Worm (Caenorhabditis elegans) whole organism, L2 larva: ENCODE measurements around the gene madf-5.
A peak's percentile ranks its signal among the peaks of the same experiment; 100 is the strongest.

Experiments
- C34F6.9 ChIP-seq: fragments of 150-350 bp; optimal IDR thresholded peaks from 2 replicates; lab custom pipeline; 2014; ENCODE audit warnings: missing biosample characterization, missing genetic modification characterization
- F13H6.1 ChIP-seq: sonication (generic microtip); optimal IDR thresholded peaks from 2 replicates; lab custom pipeline; 2016; ENCODE audit warnings: missing genetic modification characterization, missing compliant biosample characterization
- R02D3.7 ChIP-seq: fragments of 150-350 bp; optimal IDR thresholded peaks from 2 replicates; lab custom pipeline; 2014; ENCODE audit warnings: missing biosample characterization, missing genetic modification characterization
- Y55F3AM.14 ChIP-seq: fragments of 200-800 bp; sonication (Bioruptor generic); optimal IDR thresholded peaks from 2 replicates; lab custom pipeline; 2018; ENCODE audit warnings: mild to moderate bottlenecking, missing genetic modification characterization, missing compliant biosample characterization
- alr-1 ChIP-seq: fragments of 150-350 bp; optimal IDR thresholded peaks from 2 replicates; lab custom pipeline; 2014; ENCODE audit warnings: missing biosample characterization, missing genetic modification characterization
- aly-2 ChIP-seq: fragments of 150-350 bp; optimal IDR thresholded peaks from 2 replicates; lab custom pipeline; 2014; ENCODE audit warnings: missing biosample characterization, missing genetic modification characterization
- ama-1 ChIP-seq: fragments of 150-350 bp; optimal IDR thresholded peaks from 2 replicates; lab custom pipeline; 2018; ENCODE audit warnings: inconsistent platforms
- ceh-16 ChIP-seq: fragments of 150-350 bp; optimal IDR thresholded peaks from 2 replicates; lab custom pipeline; 2014; ENCODE audit warnings: missing biosample characterization, missing genetic modification characterization
- crh-2 ChIP-seq: sonication (generic microtip); optimal IDR thresholded peaks from 2 replicates; lab custom pipeline; 2017; ENCODE audit warnings: missing biosample characterization, missing genetic modification characterization
- egl-27 ChIP-seq: sonication (generic microtip); optimal IDR thresholded peaks from 3 replicates; lab custom pipeline; 2017; ENCODE audit warnings: missing biosample characterization, missing genetic modification reagents, missing genetic modification characterization
- elt-1 ChIP-seq: fragments of 150-350 bp; optimal IDR thresholded peaks from 2 replicates; lab custom pipeline; 2014; ENCODE audit warnings: missing biosample characterization, missing genetic modification characterization
- fos-1 ChIP-seq: fragments of 150-350 bp; optimal IDR thresholded peaks from 2 replicates; lab custom pipeline; 2014; ENCODE audit warnings: missing biosample characterization, missing genetic modification characterization
- gmeb-1 ChIP-seq: fragments of 150-350 bp; optimal IDR thresholded peaks from 2 replicates; lab custom pipeline; 2014; ENCODE audit warnings: missing biosample characterization, missing genetic modification characterization
- lin-11 ChIP-seq: fragments of 150-350 bp; sonication (generic microtip); optimal IDR thresholded peaks from 2 replicates; lab custom pipeline; 2014; ENCODE audit warnings: missing biosample characterization, missing genetic modification characterization, inconsistent platforms, mixed read lengths
- lin-13 ChIP-seq: fragments of 150-350 bp; optimal IDR thresholded peaks from 2 replicates; lab custom pipeline; 2014; ENCODE audit warnings: missing biosample characterization, missing genetic modification reagents, missing genetic modification characterization
- lsy-2 ChIP-seq, 2 experiments: fragments of 150-350 bp in 1 of 2; sonication (generic microtip) in 1 of 2; optimal IDR thresholded peaks; 2 replicates each; lab custom pipeline; 2014 to 2017; ENCODE audit warnings: missing biosample characterization in 2 of 2, missing genetic modification characterization in 2 of 2
- mab-5 ChIP-seq: fragments of 150-350 bp; optimal IDR thresholded peaks from 2 replicates; lab custom pipeline; 2014; ENCODE audit warnings: missing biosample characterization, missing genetic modification characterization
- mbf-1 ChIP-seq: sonication (generic microtip); optimal IDR thresholded peaks from 2 replicates; lab custom pipeline; 2017; ENCODE audit warnings: missing biosample characterization, missing genetic modification characterization
- mdl-1 ChIP-seq, 2 experiments: fragments of 150-350 bp in 1 of 2; sonication (generic microtip) in 1 of 2; optimal IDR thresholded peaks; 2 replicates each; lab custom pipeline; 2017; ENCODE audit warnings: missing biosample characterization in 2 of 2, missing genetic modification characterization in 2 of 2
- nhr-10 ChIP-seq: sonication (generic microtip); optimal IDR thresholded peaks from 2 replicates; lab custom pipeline; 2017; ENCODE audit warnings: missing biosample characterization, missing genetic modification characterization
- nhr-11 ChIP-seq: fragments of 150-350 bp; optimal IDR thresholded peaks from 2 replicates; lab custom pipeline; 2014; ENCODE audit warnings: missing biosample characterization, missing genetic modification characterization
- nhr-129 ChIP-seq: fragments of 150-350 bp; optimal IDR thresholded peaks from 2 replicates; lab custom pipeline; 2014; ENCODE audit warnings: missing biosample characterization, missing genetic modification characterization
- nhr-21 ChIP-seq: fragments of 150-350 bp; optimal IDR thresholded peaks from 2 replicates; lab custom pipeline; 2014; ENCODE audit warnings: missing biosample characterization, missing genetic modification characterization
- nhr-23 ChIP-seq: fragments of 150-350 bp; optimal IDR thresholded peaks from 2 replicates; lab custom pipeline; 2014; ENCODE audit warnings: missing biosample characterization, missing genetic modification reagents, missing genetic modification characterization
- nhr-237 ChIP-seq: fragments of 150-350 bp; optimal IDR thresholded peaks from 2 replicates; lab custom pipeline; 2014; ENCODE audit warnings: missing biosample characterization, missing genetic modification characterization
- nhr-25 ChIP-seq: fragments of 150-350 bp; sonication (generic microtip); optimal IDR thresholded peaks from 3 replicates; lab custom pipeline; 2014; ENCODE audit warnings: missing biosample characterization, missing genetic modification characterization
- nhr-6 ChIP-seq: fragments of 150-350 bp; optimal IDR thresholded peaks from 2 replicates; lab custom pipeline; 2014; ENCODE audit warnings: missing biosample characterization, missing genetic modification characterization
- nhr-77 ChIP-seq: fragments of 150-350 bp; optimal IDR thresholded peaks from 2 replicates; lab custom pipeline; 2014; ENCODE audit warnings: missing biosample characterization, missing genetic modification characterization
- peb-1 ChIP-seq: fragments of 150-350 bp; optimal IDR thresholded peaks from 2 replicates; lab custom pipeline; 2014; ENCODE audit warnings: missing biosample characterization, missing genetic modification characterization
- sem-4 ChIP-seq: fragments of 150-350 bp; optimal IDR thresholded peaks from 2 replicates; lab custom pipeline; 2014; ENCODE audit warnings: missing biosample characterization, missing genetic modification reagents, missing genetic modification characterization
- skn-1 ChIP-seq: sonication (generic microtip); optimal IDR thresholded peaks from 2 replicates; lab custom pipeline; 2017; ENCODE audit warnings: missing biosample characterization, missing genetic modification characterization
- sma-3 ChIP-seq: sonication (generic microtip); optimal IDR thresholded peaks from 2 replicates; lab custom pipeline; 2016; ENCODE audit warnings: missing genetic modification reagents, missing genetic modification characterization, missing compliant biosample characterization
- snpc-4 ChIP-seq: fragments of 150-350 bp; optimal IDR thresholded peaks from 2 replicates; lab custom pipeline; 2014; ENCODE audit warnings: missing biosample characterization, missing genetic modification characterization
- unc-39 ChIP-seq: fragments of 150-350 bp; optimal IDR thresholded peaks from 2 replicates; lab custom pipeline; 2014; ENCODE audit warnings: missing biosample characterization, missing genetic modification characterization
- unc-55 ChIP-seq: fragments of 150-350 bp; sonication (generic microtip); optimal IDR thresholded peaks from 3 replicates; lab custom pipeline; 2014; ENCODE audit warnings: missing biosample characterization, missing genetic modification reagents, missing genetic modification characterization
- unc-62 ChIP-seq: fragments of 150-350 bp; optimal IDR thresholded peaks from 2 replicates; lab custom pipeline; 2014; ENCODE audit warnings: missing biosample characterization, missing genetic modification reagents, missing genetic modification characterization
- zag-1 ChIP-seq: fragments of 150-350 bp; optimal IDR thresholded peaks from 2 replicates; lab custom pipeline; 2014; ENCODE audit warnings: missing biosample characterization, missing genetic modification characterization
- ztf-1 ChIP-seq: fragments of 200-800 bp; sonication (Bioruptor generic); conservative IDR thresholded peaks from 2 replicates; pipeline ENCODE4 v1.3.6; 2022; ENCODE audit warnings: missing genetic modification characterization, missing compliant biosample characterization
- ztf-4 ChIP-seq: fragments of 150-350 bp; optimal IDR thresholded peaks from 2 replicates; lab custom pipeline; 2014; ENCODE audit warnings: missing biosample characterization, missing genetic modification characterization

madf-5 gene

DNA sequence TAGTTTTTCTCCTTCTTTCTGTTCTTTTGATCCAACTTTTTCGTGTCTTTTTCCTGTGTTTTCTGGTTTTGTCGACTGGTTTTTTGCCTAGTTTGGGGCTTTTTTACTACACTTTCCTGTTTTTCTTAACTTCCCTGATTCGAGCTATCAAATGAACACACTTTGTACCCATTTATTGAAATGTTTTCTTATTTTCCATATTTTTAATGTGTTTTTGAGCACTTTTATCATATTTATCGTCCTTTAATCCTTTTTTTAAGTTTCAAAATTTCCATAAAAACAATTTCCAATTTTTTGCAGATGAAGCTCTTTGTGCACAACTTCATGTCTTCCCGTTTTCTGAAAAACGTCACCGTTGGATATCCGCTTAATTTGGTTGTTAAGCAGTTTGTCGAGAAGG, 39.4 kb upstream of the madf-5 start, which contains the start of gene C04H5.1:
Gene C04H5.1 (plus strand): TSS at position 301 of the 400 bp plus-strand sequence.
- TF ChIP-seq nhr-23 (tag; lab: Kevin White, UChicago) = no peak

DNA sequence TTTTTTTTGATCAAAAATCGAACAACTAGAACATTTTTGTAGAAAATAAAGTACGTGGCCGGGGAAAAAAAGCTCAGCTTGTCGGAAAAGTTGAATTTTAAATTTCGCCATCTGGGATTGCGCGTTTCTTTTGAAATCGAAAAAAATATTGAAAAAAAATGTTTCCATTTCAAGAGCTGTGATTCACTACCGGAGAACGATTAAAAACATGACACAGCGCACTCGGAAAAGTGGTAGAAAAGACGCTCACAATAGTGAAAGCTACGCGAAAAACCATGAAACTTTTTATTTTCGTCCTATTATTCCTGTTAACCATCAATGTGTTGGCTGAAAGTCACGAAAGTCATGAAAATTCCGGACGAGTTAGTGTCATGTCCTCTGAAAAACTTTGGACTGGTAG, 35.7 kb upstream of the madf-5 start, which contains the start of the genes clec-147 and C04H5.7:
Gene clec-147 (minus strand): TSS at position 101 of the 400 bp plus-strand sequence.
Gene C04H5.7 (plus strand): TSS at position 219 of the 400 bp plus-strand sequence.
- no peak for TF ChIP-seq alr-1 (tag; lab: Kevin White, UChicago)
- no peak for TF ChIP-seq nhr-77
- TF ChIP-seq lsy-2 (tag; optimal IDR thresholded peaks at IDR 0.05; lab: Kevin White, UChicago) = no peak
- no peak for TF ChIP-seq nhr-23 (tag; lab: Kevin White, UChicago)
- TF ChIP-seq mdl-1 (tag; optimal IDR thresholded peaks at IDR 0.05; lab: Kevin White, UChicago) = no peak
- no peak for TF ChIP-seq aly-2
- no peak for TF ChIP-seq unc-62 (GFP tag; lab: Kevin White, UChicago)
- TF ChIP-seq unc-39 (tag; lab: Kevin White, UChicago) = no peak
- no peak for TF ChIP-seq F13H6.1 (tag; lab: Kevin White, UChicago)

DNA sequence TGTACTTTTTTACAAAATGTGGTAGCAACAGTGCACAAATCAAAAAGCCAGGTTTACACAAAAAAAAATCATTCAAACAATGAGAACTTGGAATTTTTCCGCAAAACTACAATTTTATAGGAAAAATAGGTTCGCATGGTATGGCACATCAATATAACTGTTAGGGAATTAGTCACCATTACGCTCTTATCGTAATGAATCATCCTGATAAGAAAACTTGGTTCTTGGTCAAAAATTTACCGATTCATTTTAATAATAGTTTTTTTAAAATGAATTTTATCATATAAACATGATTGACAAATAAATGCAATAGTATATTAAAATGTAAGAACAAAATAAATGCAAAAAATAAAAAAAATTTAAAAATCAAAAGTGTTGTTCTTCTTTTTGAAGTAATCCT, 32.9 kb upstream of the madf-5 start:
- TF ChIP-seq unc-39 (tag; lab: Kevin White, UChicago) (no peak), mab-5 (tag; lab: Kevin White, UChicago) (no peak), lin-13 (GFP tag; lab: Kevin White, UChicago) (no peak), nhr-23 (tag; lab: Kevin White, UChicago) (no peak), gmeb-1 (tag; lab: Kevin White, UChicago) (no peak), fos-1 (tag; lab: Kevin White, UChicago) (peak; percentile 84)

DNA sequence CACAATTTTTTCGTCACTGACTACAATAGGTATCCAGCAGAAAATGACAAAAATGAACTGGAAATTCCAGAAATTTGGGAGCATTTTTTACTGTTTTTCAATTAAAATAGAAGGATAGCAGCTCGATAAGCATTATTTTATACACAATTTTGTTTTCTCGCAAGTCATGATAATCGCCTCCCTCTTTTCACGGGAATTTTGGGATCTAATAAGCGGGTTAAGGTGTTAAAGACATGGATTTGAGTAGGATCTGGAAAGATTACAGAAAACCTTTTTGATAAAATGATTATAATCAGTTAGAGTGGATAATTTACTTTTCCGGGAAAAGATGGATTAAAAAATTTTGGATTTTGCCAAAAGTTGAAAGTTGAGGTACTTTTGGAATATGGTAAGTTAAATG, 24.7 kb upstream of the madf-5 start, which contains the start of gene gcy-29:
Gene gcy-29 (minus strand): TSS at position 101 of the 400 bp plus-strand sequence.
- TF ChIP-seq alr-1 (tag; lab: Kevin White, UChicago) = no peak
- TF ChIP-seq nhr-237 (tag; lab: Kevin White, UChicago) = no peak
- no peak for TF ChIP-seq peb-1
- TF ChIP-seq fos-1 (tag; lab: Kevin White, UChicago) = no peak
- no peak for TF ChIP-seq ztf-1
- TF ChIP-seq crh-2 (tag; lab: Kevin White, UChicago) = no peak
- no peak for TF ChIP-seq ztf-4 (tag; lab: Kevin White, UChicago)
- no peak for TF ChIP-seq mbf-1 (tag; lab: Kevin White, UChicago)
- no peak for TF ChIP-seq elt-1 (tag; lab: Kevin White, UChicago)
- no peak for TF ChIP-seq nhr-21 (tag; lab: Kevin White, UChicago)
- no peak for TF ChIP-seq skn-1 (tag; lab: Kevin White, UChicago)
- TF ChIP-seq ama-1 (lab: Kevin White, UChicago) = no peak
- TF ChIP-seq egl-27 (tag; lab: Kevin White, UChicago) = no peak
- TF ChIP-seq aly-2 = no peak
- TF ChIP-seq nhr-11 (tag; lab: Kevin White, UChicago) = no peak
- no peak for TF ChIP-seq unc-39 (tag; lab: Kevin White, UChicago)
- no peak for TF ChIP-seq C34F6.9 (tag; lab: Kevin White, UChicago)
- no peak for TF ChIP-seq zag-1 (tag; lab: Kevin White, UChicago)
- TF ChIP-seq nhr-10 = no peak
- TF ChIP-seq lin-11 (tag; lab: Kevin White, UChicago) = no peak
- TF ChIP-seq, all 48 proteins: peak for 0

DNA sequence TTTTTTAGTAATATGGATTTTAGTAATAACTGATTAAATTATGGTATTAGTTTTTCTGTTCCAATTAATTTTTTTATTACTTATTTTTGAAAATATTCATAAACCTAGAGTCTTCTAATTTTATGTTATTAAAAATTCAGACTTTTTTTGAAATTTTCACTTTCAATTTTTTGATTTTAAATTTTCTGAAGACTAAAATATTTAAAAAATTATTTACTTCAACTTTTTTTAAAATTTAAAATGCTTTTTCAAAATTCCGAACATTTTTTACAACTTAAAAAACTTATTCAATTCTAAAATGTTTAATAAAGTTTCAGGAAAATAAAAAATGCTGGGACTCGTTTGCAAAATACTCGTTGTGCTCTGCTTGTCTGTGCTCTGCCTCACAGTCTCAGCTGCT, 22.8 kb upstream of the madf-5 start, which contains the start of gene nlp-41:
Gene nlp-41 (plus strand): TSS at position 301 of the 400 bp plus-strand sequence.
- no peak for TF ChIP-seq zag-1 (tag; lab: Kevin White, UChicago)

DNA sequence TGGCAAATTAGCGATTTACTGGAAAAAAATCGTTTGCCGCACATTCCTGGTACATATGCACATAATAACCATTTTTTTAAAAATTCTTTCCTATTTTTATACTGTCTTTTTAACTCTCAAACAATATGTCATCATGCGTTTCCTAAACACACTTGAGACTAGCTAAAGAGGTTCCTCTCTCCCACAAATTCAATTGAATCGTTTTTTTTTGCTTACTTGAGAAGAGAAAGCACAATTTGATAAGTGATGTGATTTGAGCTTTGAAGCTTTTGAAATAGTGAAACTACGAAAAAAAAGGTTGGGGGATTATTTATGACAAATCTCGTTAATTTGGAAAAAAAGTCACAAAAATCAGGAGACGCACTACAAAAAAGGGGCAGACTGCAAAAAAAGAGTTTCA, 18.4 kb upstream of the madf-5 start:
- TF ChIP-seq ceh-16 (tag; lab: Kevin White, UChicago) (no peak), mdl-1 (tag; optimal IDR thresholded peaks at IDR 0.05; lab: Kevin White, UChicago) (no peak)

DNA sequence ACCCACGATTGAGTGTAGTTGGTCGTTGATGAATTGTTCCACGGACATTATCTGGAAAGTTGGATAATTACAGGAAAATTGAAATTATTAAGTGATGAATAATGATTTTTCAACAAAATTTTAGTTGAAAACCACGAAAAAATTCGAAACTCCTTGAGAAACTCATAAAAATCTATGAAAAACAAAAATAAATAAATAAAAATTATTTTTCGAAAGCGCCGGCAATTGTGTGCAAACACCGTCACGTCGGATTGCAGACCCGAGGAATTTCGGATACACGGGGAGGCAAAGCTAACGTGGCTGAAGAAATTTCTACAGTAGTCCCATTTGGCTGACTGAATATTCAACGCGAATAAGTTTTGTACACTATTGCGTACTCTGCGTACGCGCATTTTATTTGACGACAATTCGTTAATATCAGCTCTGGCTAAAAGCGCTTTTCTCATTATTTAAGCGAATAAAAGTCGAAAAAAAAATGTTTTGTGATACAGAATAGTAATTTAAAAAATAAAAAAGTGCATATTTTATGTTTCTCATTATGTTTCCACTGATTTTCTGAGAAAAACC, 11.8 kb upstream of the madf-5 start, which contains the start of gene mog-4:
Gene mog-4 (minus strand): TSS at position 51 of the 567 bp plus-strand sequence.
- peak; percentile 87 for TF ChIP-seq crh-2 (tag; lab: Kevin White, UChicago)
- TF ChIP-seq gmeb-1 (tag; lab: Kevin White, UChicago) = peak; percentile 81
- peak in 1 of 2 experiments; percentile 80 for TF ChIP-seq mdl-1 (tag; optimal IDR thresholded peaks at IDR 0.05; lab: Kevin White, UChicago)
- TF ChIP-seq C34F6.9 (tag; lab: Kevin White, UChicago) = peak; percentile 85
- TF ChIP-seq unc-55 (GFP tag; lab: Kevin White, UChicago) = peak; percentile 84
- TF ChIP-seq R02D3.7 (tag; lab: Kevin White, UChicago) = peak; percentile 21
- TF ChIP-seq nhr-6 (tag; lab: Kevin White, UChicago) = peak; percentile 73
- TF ChIP-seq sma-3 (GFP tag; lab: Kevin White, UChicago) = peak; percentile 99
- peak; percentile 17 for TF ChIP-seq sem-4 (tag; lab: Kevin White, UChicago)
- peak; percentile 96 to 99 for TF ChIP-seq lsy-2 (tag; optimal IDR thresholded peaks at IDR 0.05; lab: Kevin White, UChicago)
- TF ChIP-seq nhr-77 = peak; percentile 92
- TF ChIP-seq Y55F3AM.14 (GFP tag; lab: Kevin White, UChicago) = peak; percentile 87
- TF ChIP-seq lin-13 (GFP tag; lab: Kevin White, UChicago) = peak; percentile 92
- TF ChIP-seq nhr-237 (tag; lab: Kevin White, UChicago) = peak; percentile 67
- TF ChIP-seq nhr-25 (tag; lab: Kevin White, UChicago) = peak; percentile 87
- peak; percentile 81 for TF ChIP-seq fos-1 (tag; lab: Kevin White, UChicago)
- TF ChIP-seq snpc-4 (tag; lab: Kevin White, UChicago) = peak; percentile 60
- TF ChIP-seq F13H6.1 (tag; lab: Kevin White, UChicago) = peak; percentile 94
- peak; percentile 69 for TF ChIP-seq nhr-129 (tag; lab: Kevin White, UChicago)
- peak; percentile 91 for TF ChIP-seq nhr-21 (tag; lab: Kevin White, UChicago)
